Worm (Caenorhabditis elegans) whole organism, L2 larva: ENCODE results near the gene Y6D1A.2.

ENCODE experiments used
- alr-1 ChIP-seq: fragments of 150-350 bp; optimal IDR thresholded peaks from 2 replicates; lab custom pipeline; 2014; ENCODE audit warnings: missing biosample characterization, missing genetic modification characterization
- aly-2 ChIP-seq: fragments of 150-350 bp; optimal IDR thresholded peaks from 2 replicates; lab custom pipeline; 2014; ENCODE audit warnings: missing biosample characterization, missing genetic modification characterization
- ama-1 ChIP-seq: fragments of 150-350 bp; optimal IDR thresholded peaks from 2 replicates; lab custom pipeline; 2018; ENCODE audit warnings: inconsistent platforms
- egl-27 ChIP-seq: sonication (generic microtip); optimal IDR thresholded peaks from 3 replicates; lab custom pipeline; 2017; ENCODE audit warnings: missing biosample characterization, missing genetic modification reagents, missing genetic modification characterization
- lin-39 ChIP-seq: fragments of 150-350 bp; optimal IDR thresholded peaks from 2 replicates; lab custom pipeline; 2014; ENCODE audit warnings: missing biosample characterization, missing genetic modification reagents, missing genetic modification characterization
- lsy-2 ChIP-seq, 2 experiments: fragments of 150-350 bp in 1 of 2; sonication (generic microtip) in 1 of 2; optimal IDR thresholded peaks; 2 replicates each; lab custom pipeline; 2014 to 2017; ENCODE audit warnings: missing biosample characterization in 2 of 2, missing genetic modification characterization in 2 of 2
- nhr-12 ChIP-seq: fragments of 150-350 bp; optimal IDR thresholded peaks from 2 replicates; lab custom pipeline; 2014; ENCODE audit warnings: missing biosample characterization, missing genetic modification characterization
- nhr-77 ChIP-seq: fragments of 150-350 bp; optimal IDR thresholded peaks from 2 replicates; lab custom pipeline; 2014; ENCODE audit warnings: missing biosample characterization, missing genetic modification characterization
- skn-1 ChIP-seq: sonication (generic microtip); optimal IDR thresholded peaks from 2 replicates; lab custom pipeline; 2017; ENCODE audit warnings: missing biosample characterization, missing genetic modification characterization
- ztf-4 ChIP-seq: fragments of 150-350 bp; optimal IDR thresholded peaks from 2 replicates; lab custom pipeline; 2014; ENCODE audit warnings: missing biosample characterization, missing genetic modification characterization

- TF ChIP-seq lin-39 (tag; lab: Kevin White, UChicago) (no peak), alr-1 (tag; lab: Kevin White, UChicago) (no peak), ztf-4 (no peak), nhr-77 (tag; lab: Kevin White, UChicago) (no peak), aly-2 (tag; lab: Kevin White, UChicago) (no peak), lsy-2 (tag; optimal IDR thresholded peaks at IDR 0.05; lab: Kevin White, UChicago) (no peak), ama-1 (lab: Kevin White, UChicago) (no peak), egl-27 (tag; lab: Kevin White, UChicago) (no peak), skn-1 (tag; lab: Kevin White, UChicago) (no peak), nhr-12 (tag; lab: Kevin White, UChicago) (no peak)
These were observed 23.0 kb upstream of the Y6D1A.2 start for ce11 chrII:11842766-11843165.
